Fruit fly (Drosophila melanogaster) whole organism: ENCODE measurements around the gene CG31176.

ENCODE experiments used
- CG8478 ChIP-seq: fragments of >200 bp; optimal IDR thresholded peaks from 2 replicates; lab custom pipeline; 2018; ENCODE audit warnings: inconsistent platforms
- Dll ChIP-seq: fragments of >200 bp; optimal IDR thresholded peaks from 2 replicates; lab custom pipeline; 2017
- EcR ChIP-seq, 2 experiments: fragments of >200 bp; optimal IDR thresholded peaks; 2 replicates each; lab custom pipeline; 2017; ENCODE audit warnings: missing biosample characterization in 2 of 2, missing genetic modification characterization in 2 of 2, missing genetic modification reagents in 2 of 2
- pan ChIP-seq: fragments of >200 bp; optimal IDR thresholded peaks from 2 replicates; lab custom pipeline; 2017
- psq ChIP-seq: fragments of >200 bp; optimal IDR thresholded peaks from 2 replicates; lab custom pipeline; 2017
- usp ChIP-seq: fragments of >200 bp; optimal IDR thresholded peaks from 2 replicates; lab custom pipeline; 2017; ENCODE audit warnings: missing biosample characterization, missing genetic modification characterization, mixed read lengths

Gene CG31176

dm6 chr3R:21660659-21661126 lies 58.8 kb downstream of the CG31176 start, which contains the start of gene E2f1:
E2f1 (minus strand) TSS chr3R:21660871.
- TF ChIP-seq Dll (no peak), CG8478 (no peak), usp (no peak), EcR (GFP tag; optimal IDR thresholded peaks at IDR 0.05; lab: Kevin White, UChicago) (no peak), psq (lab: Kevin White, UChicago) (no peak), pan (no peak)

- TF ChIP-seq CG8478 (no peak), EcR (GFP tag; optimal IDR thresholded peaks at IDR 0.05; lab: Kevin White, UChicago) (no peak), usp (no peak), pan (no peak), psq (lab: Kevin White, UChicago) (no peak)
Measured at dm6 chr3R:21660054-21660453, 59.4 kb downstream of the CG31176 start.

- TF ChIP-seq CG8478 (no peak), Dll (no peak), psq (lab: Kevin White, UChicago) (no peak), usp (no peak), pan (no peak), EcR (GFP tag; optimal IDR thresholded peaks at IDR 0.05; lab: Kevin White, UChicago) (no peak)
Measured at dm6 chr3R:21658752-21659468, 60.5 kb downstream of the CG31176 start.

- TF ChIP-seq usp (no peak), EcR (GFP tag; optimal IDR thresholded peaks at IDR 0.05; lab: Kevin White, UChicago) (peak in 1 of 2 experiments; percentile 74)
Measured at dm6 chr3R:21658281-21658680, 61.2 kb downstream of the CG31176 start.

dm6 chr3R:21657489-21658018 lies 61.9 kb downstream of the CG31176 start:
- TF ChIP-seq pan (no peak), CG8478 (no peak), EcR (GFP tag; optimal IDR thresholded peaks at IDR 0.05; lab: Kevin White, UChicago) (no peak)

- TF ChIP-seq usp (no peak), pan (no peak), CG8478 (no peak), psq (lab: Kevin White, UChicago) (no peak), Dll (no peak), EcR (GFP tag; optimal IDR thresholded peaks at IDR 0.05; lab: Kevin White, UChicago) (no peak)
Measured at dm6 chr3R:21656492-21657484, 62.7 kb downstream of the CG31176 start.

- TF ChIP-seq psq (lab: Kevin White, UChicago) (no peak), pan (no peak), Dll (no peak), CG8478 (no peak), EcR (GFP tag; optimal IDR thresholded peaks at IDR 0.05; lab: Kevin White, UChicago) (no peak), usp (no peak)
Measured at dm6 chr3R:21655384-21655783, 64.1 kb downstream of the CG31176 start.

- no peak for TF ChIP-seq EcR (GFP tag; optimal IDR thresholded peaks at IDR 0.05; lab: Kevin White, UChicago)
Measured at dm6 chr3R:21654755-21655154, 64.7 kb downstream of the CG31176 start.

dm6 chr3R:21653434-21653833 lies 66.0 kb downstream of the CG31176 start:
- TF ChIP-seq EcR (GFP tag; optimal IDR thresholded peaks at IDR 0.05; lab: Kevin White, UChicago) (no peak), psq (lab: Kevin White, UChicago) (no peak), CG8478 (no peak), usp (no peak), pan (no peak), Dll (no peak)

DNA sequence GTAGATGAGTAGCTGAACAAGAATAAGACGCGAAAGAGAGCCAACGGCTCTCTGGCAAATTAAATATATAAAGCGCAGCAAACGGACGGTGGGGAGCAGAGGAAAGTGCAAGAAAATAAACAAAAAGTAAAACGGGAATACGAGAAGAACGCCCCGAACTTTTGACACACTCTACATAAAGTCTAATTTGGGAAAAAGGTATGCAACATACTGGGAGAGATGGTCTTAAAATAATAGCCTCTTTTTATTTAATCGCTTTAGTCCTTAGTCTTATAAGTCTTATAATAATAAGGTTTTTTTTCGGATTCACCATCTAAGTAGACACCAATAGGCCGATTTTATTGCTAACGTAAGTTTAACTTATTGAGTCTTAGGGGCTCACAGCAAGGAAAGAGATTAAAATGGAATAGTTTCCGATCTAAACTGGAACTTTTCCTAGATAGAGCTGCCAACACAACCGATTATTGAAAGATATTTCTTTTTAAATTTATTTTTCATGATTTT lies 66.5 kb downstream of the CG31176 start:
- no peak for TF ChIP-seq EcR (GFP tag; optimal IDR thresholded peaks at IDR 0.05; lab: Kevin White, UChicago)
- no peak for TF ChIP-seq CG8478
- no peak for TF ChIP-seq usp
- TF ChIP-seq pan = no peak

- TF ChIP-seq psq (lab: Kevin White, UChicago) (no peak), CG8478 (peak; percentile 14), pan (peak; percentile 85)
Measured at dm6 chr3R:21651048-21651887, 68.2 kb downstream of the CG31176 start.

dm6 chr3R:21650506-21650905 lies 69.0 kb downstream of the CG31176 start:
- TF ChIP-seq psq (lab: Kevin White, UChicago) (no peak), EcR (GFP tag; optimal IDR thresholded peaks at IDR 0.05; lab: Kevin White, UChicago) (no peak), usp (no peak), CG8478 (no peak)
